Worm (Caenorhabditis elegans): ENCODE measurements around the gene F55G11.2.

Gene F55G11.2

ce11 chrIV:12965074-12965473 is 4.0 kb downstream of the F55G11.2 start, which contains the start of gene dod-22:
dod-22 (plus strand) TSS chrIV:12965374.
- no peak for TF ChIP-seq ceh-36 (tag; optimal IDR thresholded peaks at IDR 0.05)
- TF ChIP-seq aly-1 (tag; optimal IDR thresholded peaks at IDR 0.05): no peak
- no peak for TF ChIP-seq pes-1 (GFP tag; IDR thresholded peaks at IDR 0.05)
- no peak for TF ChIP-seq hmg-4 (GFP tag; optimal IDR thresholded peaks at IDR 0.05)
- TF ChIP-seq flt-1 (GFP tag; IDR thresholded peaks at IDR 0.05): no peak
- no peak for TF ChIP-seq tra-4 (tag; optimal IDR thresholded peaks at IDR 0.05)
- no peak for TF ChIP-seq B0310.2 (tag; optimal IDR thresholded peaks at IDR 0.05)

ce11 chrIV:12964648-12965047 is 4.4 kb downstream of the F55G11.2 start:
- TF ChIP-seq tbx-37 (GFP tag; conservative IDR thresholded peaks at IDR 0.05): no peak
- TF ChIP-seq sea-1 (GFP tag; conservative IDR thresholded peaks at IDR 0.05): no peak
- no peak for TF ChIP-seq B0310.2 (tag; optimal IDR thresholded peaks at IDR 0.05)
- no peak for TF ChIP-seq tra-4 (tag; optimal IDR thresholded peaks at IDR 0.05)
- TF ChIP-seq flt-1 (GFP tag; IDR thresholded peaks at IDR 0.05): no peak
- no peak for TF ChIP-seq ama-1 (optimal IDR thresholded peaks at IDR 0.05)
- no peak for TF ChIP-seq aly-1 (tag; optimal IDR thresholded peaks at IDR 0.05)
- TF ChIP-seq scrt-1 (GFP tag; IDR thresholded peaks at IDR 0.05): no peak
- no peak for TF ChIP-seq F13C5.2 (tag; optimal IDR thresholded peaks at IDR 0.05)
- TF ChIP-seq ceh-13 (GFP tag; optimal IDR thresholded peaks at IDR 0.05): no peak
- TF ChIP-seq tbx-11 (GFP tag; IDR thresholded peaks at IDR 0.05): no peak
- no peak for TF ChIP-seq hnd-1 (tag; optimal IDR thresholded peaks at IDR 0.05)
- TF ChIP-seq ets-7 (tag; optimal IDR thresholded peaks at IDR 0.05): no peak
- TF ChIP-seq pes-1 (GFP tag; IDR thresholded peaks at IDR 0.05): no peak
- TF ChIP-seq hmg-4 (GFP tag; optimal IDR thresholded peaks at IDR 0.05): no peak
- no peak for TF ChIP-seq hmbx-1 (tag; optimal IDR thresholded peaks at IDR 0.05)
- no peak for TF ChIP-seq ceh-36 (tag; optimal IDR thresholded peaks at IDR 0.05)

- TF ChIP-seq hmg-4 (GFP tag; optimal IDR thresholded peaks at IDR 0.05): no peak
- TF ChIP-seq ama-1 (optimal IDR thresholded peaks at IDR 0.05): no peak
- no peak for TF ChIP-seq tbx-37 (GFP tag; conservative IDR thresholded peaks at IDR 0.05)
- no peak for TF ChIP-seq aly-1 (tag; optimal IDR thresholded peaks at IDR 0.05)
- no peak for TF ChIP-seq ets-7 (tag; optimal IDR thresholded peaks at IDR 0.05)
- no peak for TF ChIP-seq tbx-11 (GFP tag; IDR thresholded peaks at IDR 0.05)
- no peak for TF ChIP-seq F13C5.2 (tag; optimal IDR thresholded peaks at IDR 0.05)
- no peak for TF ChIP-seq flt-1 (GFP tag; IDR thresholded peaks at IDR 0.05)
- TF ChIP-seq tra-4 (tag; optimal IDR thresholded peaks at IDR 0.05): no peak
- TF ChIP-seq sea-1 (GFP tag; conservative IDR thresholded peaks at IDR 0.05): no peak
- no peak for TF ChIP-seq hmbx-1 (tag; optimal IDR thresholded peaks at IDR 0.05)
- TF ChIP-seq pes-1 (GFP tag; IDR thresholded peaks at IDR 0.05): no peak
- TF ChIP-seq B0310.2 (tag; optimal IDR thresholded peaks at IDR 0.05): no peak
- TF ChIP-seq scrt-1 (GFP tag; IDR thresholded peaks at IDR 0.05): no peak
- TF ChIP-seq ceh-13 (GFP tag; optimal IDR thresholded peaks at IDR 0.05): no peak
- no peak for TF ChIP-seq hnd-1 (tag; optimal IDR thresholded peaks at IDR 0.05)
- no peak for TF ChIP-seq ceh-36 (tag; optimal IDR thresholded peaks at IDR 0.05)
Observed at ce11 chrIV:12962564-12962963, 6.5 kb downstream of the F55G11.2 start, which contains the start of gene F55G11.8. F55G11.8 (plus strand) TSS chrIV:12962808.

- no peak for TF ChIP-seq hmg-4 (GFP tag; optimal IDR thresholded peaks at IDR 0.05)
Observed at ce11 chrIV:12960136-12960535, 9.0 kb downstream of the F55G11.2 start, which contains the start of gene F55G11.7. F55G11.7 (plus strand) TSS chrIV:12960436.

- TF ChIP-seq sea-1 (GFP tag; conservative IDR thresholded peaks at IDR 0.05): no peak
- TF ChIP-seq tbx-37 (GFP tag; conservative IDR thresholded peaks at IDR 0.05): no peak
- TF ChIP-seq hnd-1 (tag; optimal IDR thresholded peaks at IDR 0.05): no peak
- no peak for TF ChIP-seq hmg-4 (GFP tag; optimal IDR thresholded peaks at IDR 0.05)
Observed at ce11 chrIV:12957730-12958129, 11.4 kb downstream of the F55G11.2 start, which contains the start of gene F55G11.6. F55G11.6 (plus strand) TSS chrIV:12958030.

- no peak for TF ChIP-seq hnd-1 (tag; optimal IDR thresholded peaks at IDR 0.05)
- TF ChIP-seq tbx-11 (GFP tag; IDR thresholded peaks at IDR 0.05): no peak
- no peak for TF ChIP-seq aly-1 (tag; optimal IDR thresholded peaks at IDR 0.05)
- TF ChIP-seq hmbx-1 (tag; optimal IDR thresholded peaks at IDR 0.05): no peak
- no peak for TF ChIP-seq flt-1 (GFP tag; IDR thresholded peaks at IDR 0.05)
- no peak for TF ChIP-seq ceh-36 (tag; optimal IDR thresholded peaks at IDR 0.05)
- no peak for TF ChIP-seq B0310.2 (tag; optimal IDR thresholded peaks at IDR 0.05)
- no peak for TF ChIP-seq ceh-13 (GFP tag; optimal IDR thresholded peaks at IDR 0.05)
- TF ChIP-seq pes-1 (GFP tag; IDR thresholded peaks at IDR 0.05): no peak
- no peak for TF ChIP-seq sea-1 (GFP tag; conservative IDR thresholded peaks at IDR 0.05)
- no peak for TF ChIP-seq tra-4 (tag; optimal IDR thresholded peaks at IDR 0.05)
- no peak for TF ChIP-seq scrt-1 (GFP tag; IDR thresholded peaks at IDR 0.05)
- TF ChIP-seq ets-7 (tag; optimal IDR thresholded peaks at IDR 0.05): no peak
- TF ChIP-seq F13C5.2 (tag; optimal IDR thresholded peaks at IDR 0.05): no peak
Observed at ce11 chrIV:12948470-12948869, 20.6 kb downstream of the F55G11.2 start, which contains the start of gene F55G11.10. F55G11.10 (plus strand) TSS chrIV:12948770.

ce11 chrIV:12946488-12946887 is 22.6 kb downstream of the F55G11.2 start, which contains the start of gene F55G11.1:
F55G11.1 (minus strand) TSS chrIV:12946588.
- no peak for TF ChIP-seq B0310.2 (tag; optimal IDR thresholded peaks at IDR 0.05)
- TF ChIP-seq tbx-37 (GFP tag; conservative IDR thresholded peaks at IDR 0.05): no peak
- TF ChIP-seq ceh-36 (tag; optimal IDR thresholded peaks at IDR 0.05): no peak
- no peak for TF ChIP-seq ceh-13 (GFP tag; optimal IDR thresholded peaks at IDR 0.05)
- no peak for TF ChIP-seq hnd-1 (tag; optimal IDR thresholded peaks at IDR 0.05)

- TF ChIP-seq sea-1 (GFP tag; conservative IDR thresholded peaks at IDR 0.05): no peak
- no peak for TF ChIP-seq ceh-13 (GFP tag; optimal IDR thresholded peaks at IDR 0.05)
- no peak for TF ChIP-seq scrt-1 (GFP tag; IDR thresholded peaks at IDR 0.05)
- no peak for TF ChIP-seq F13C5.2 (tag; optimal IDR thresholded peaks at IDR 0.05)
- TF ChIP-seq tbx-11 (GFP tag; IDR thresholded peaks at IDR 0.05): no peak
- TF ChIP-seq hnd-1 (tag; optimal IDR thresholded peaks at IDR 0.05): no peak
Observed at ce11 chrIV:12942633-12943032, 26.5 kb downstream of the F55G11.2 start, which contains the start of gene dct-19. dct-19 (plus strand) TSS chrIV:12942933.

Data from whole organism, early embryonic.